Worm (Caenorhabditis elegans) whole organism, young adult: ENCODE measurements around the gene dnj-24.

Experiments
- C17E4.6 ChIP-seq: fragments of 200-800 bp; sonication (Bioruptor generic); IDR thresholded peaks from 2 replicates; pipeline ENCODE4 v1.3.6; 2022; ENCODE audit warnings: missing genetic modification reagents, missing genetic modification characterization, missing compliant biosample characterization
- F10E7.11 ChIP-seq: sonication (generic microtip); optimal IDR thresholded peaks from 2 replicates; lab custom pipeline; 2017; ENCODE audit warnings: mild to moderate bottlenecking, missing genetic modification characterization, moderate library complexity, missing compliant biosample characterization
- F22D6.2 ChIP-seq: sonication (generic microtip); optimal IDR thresholded peaks from 2 replicates; lab custom pipeline; 2016; ENCODE audit warnings: mild to moderate bottlenecking, missing genetic modification characterization, missing compliant biosample characterization
- F33H1.4 ChIP-seq: fragments of 200-800 bp; sonication (Bioruptor generic); IDR thresholded peaks from 2 replicates; pipeline ENCODE4 v1.3.6; 2022; ENCODE audit warnings: missing genetic modification reagents, missing genetic modification characterization, missing compliant biosample characterization
- F52B5.7 ChIP-seq: sonication (generic microtip); optimal IDR thresholded peaks from 2 replicates; lab custom pipeline; 2016; ENCODE audit warnings: mild to moderate bottlenecking, missing genetic modification characterization, missing compliant biosample characterization
- F57C9.4 ChIP-seq: sonication (generic microtip); optimal IDR thresholded peaks from 2 replicates; lab custom pipeline; 2017; ENCODE audit warnings: mild to moderate bottlenecking, missing genetic modification characterization, missing compliant biosample characterization
- Y53F4B.3 ChIP-seq: fragments of 200-800 bp; sonication (Bioruptor generic); IDR thresholded peaks from 2 replicates; pipeline ENCODE4 v1.3.6; 2022; ENCODE audit warnings: missing genetic modification reagents, missing genetic modification characterization, missing compliant biosample characterization
- Y79H2A.3 ChIP-seq: fragments of 200-800 bp; sonication (Bioruptor generic); conservative IDR thresholded peaks from 2 replicates; pipeline ENCODE4 v1.3.6; 2022; ENCODE audit warnings: missing genetic modification reagents, missing genetic modification characterization, missing compliant biosample characterization
- attf-6 ChIP-seq: fragments of 200-800 bp; sonication (Bioruptor generic); IDR thresholded peaks from 2 replicates; pipeline ENCODE4 v1.3.6; 2022; ENCODE audit warnings: missing genetic modification reagents, missing genetic modification characterization, missing compliant biosample characterization
- ceh-79 ChIP-seq: sonication (generic microtip); optimal IDR thresholded peaks from 2 replicates; lab custom pipeline; 2017; ENCODE audit warnings: mild to moderate bottlenecking, missing genetic modification characterization, missing compliant biosample characterization
- ekl-4 ChIP-seq: fragments of 200-800 bp; sonication (Bioruptor generic); IDR thresholded peaks from 2 replicates; pipeline ENCODE4 v1.3.6; 2022; ENCODE audit warnings: missing genetic modification reagents, missing genetic modification characterization, missing compliant biosample characterization
- gei-17 ChIP-seq: fragments of 200-800 bp; sonication (Bioruptor generic); optimal IDR thresholded peaks from 2 replicates; lab custom pipeline; 2018; ENCODE audit warnings: mild to moderate bottlenecking, missing genetic modification characterization, missing compliant biosample characterization
- hlh-12 ChIP-seq: sonication (generic microtip); optimal IDR thresholded peaks from 2 replicates; lab custom pipeline; 2016; ENCODE audit warnings: missing genetic modification characterization, missing compliant biosample characterization
- hmg-1.2 ChIP-seq: fragments of 200-800 bp; sonication (Bioruptor generic); IDR thresholded peaks from 2 replicates; pipeline ENCODE4 v1.3.6; 2022; ENCODE audit warnings: missing genetic modification reagents, missing genetic modification characterization, missing compliant biosample characterization
- hrde-1 ChIP-seq: sonication (generic microtip); optimal IDR thresholded peaks from 2 replicates; lab custom pipeline; 2016; ENCODE audit warnings: missing genetic modification characterization, mild to moderate bottlenecking, missing compliant biosample characterization, moderate library complexity, missing genotype, missing genetic modification reagents, borderline replicate concordance
- hsf-1 ChIP-seq: fragments of 200-800 bp; sonication (Bioruptor generic); IDR thresholded peaks from 2 replicates; pipeline ENCODE4 v1.3.6; 2022; ENCODE audit warnings: missing genetic modification reagents, missing genetic modification characterization, missing compliant biosample characterization
- lag-1 ChIP-seq: fragments of 200-800 bp; sonication (Bioruptor generic); IDR thresholded peaks from 2 replicates; pipeline ENCODE4 v1.3.6; 2022; ENCODE audit warnings: missing genetic modification reagents, missing genetic modification characterization, missing compliant biosample characterization
- let-607 ChIP-seq, 2 experiments: fragments of 200-800 bp in 1 of 2; sonication (Bioruptor generic) in 1 of 2; sonication (generic microtip) in 1 of 2; optimal IDR thresholded peaks; 2 replicates each; lab custom pipeline; 2016 to 2018; ENCODE audit warnings: mild to moderate bottlenecking in 2 of 2, missing compliant biosample characterization in 2 of 2, missing genetic modification characterization in 2 of 2, moderate library complexity in 2 of 2, missing genotype in 1 of 2
- lin-26 ChIP-seq: fragments of 200-800 bp; sonication (Bioruptor generic); IDR thresholded peaks from 2 replicates; pipeline ENCODE4 v1.3.6; 2022; ENCODE audit warnings: missing genetic modification reagents, missing genetic modification characterization, missing compliant biosample characterization
- lin-35 ChIP-seq, 3 experiments: fragments of 150-350 bp in 2 of 3; sonication (generic microtip) in 1 of 3; optimal IDR thresholded peaks; 2 replicates each; lab custom pipeline; 2014 to 2018; ENCODE audit warnings: missing biosample characterization in 3 of 3, missing genetic modification characterization in 3 of 3, missing genetic modification reagents in 3 of 3
- lin-40 ChIP-seq: sonication (generic microtip); optimal IDR thresholded peaks from 2 replicates; lab custom pipeline; 2016; ENCODE audit warnings: missing genetic modification characterization, mild to moderate bottlenecking, missing compliant biosample characterization, missing genotype, missing genetic modification reagents
- madf-3 ChIP-seq: fragments of 200-800 bp; sonication (Bioruptor generic); IDR thresholded peaks from 2 replicates; pipeline ENCODE4 v1.3.6; 2022; ENCODE audit warnings: missing genetic modification reagents, missing genetic modification characterization, missing compliant biosample characterization
- mes-4 ChIP-seq: sonication (generic microtip); optimal IDR thresholded peaks from 2 replicates; lab custom pipeline; 2016; ENCODE audit warnings: missing genotype, missing genetic modification characterization, missing compliant biosample characterization
- nhr-80 ChIP-seq: sonication (generic microtip); optimal IDR thresholded peaks from 2 replicates; lab custom pipeline; 2016; ENCODE audit warnings: missing genetic modification characterization, missing compliant biosample characterization
- nhr-90 ChIP-seq: sonication (generic microtip); optimal IDR thresholded peaks from 2 replicates; lab custom pipeline; 2016; ENCODE audit warnings: missing genotype, mild to moderate bottlenecking, missing genetic modification characterization, missing compliant biosample characterization
- rcor-1 ChIP-seq: fragments of 200-800 bp; sonication (Bioruptor generic); IDR thresholded peaks from 2 replicates; pipeline ENCODE4 v1.3.6; 2022; ENCODE audit warnings: missing genetic modification reagents, missing genetic modification characterization, missing compliant biosample characterization
- repo-1 ChIP-seq: sonication (generic microtip); optimal IDR thresholded peaks from 2 replicates; lab custom pipeline; 2017; ENCODE audit warnings: mild to moderate bottlenecking, missing genetic modification characterization, missing compliant biosample characterization
- tbp1 ChIP-seq: fragments of 200-800 bp; sonication (Bioruptor generic); optimal IDR thresholded peaks from 2 replicates; lab custom pipeline; 2018; ENCODE audit warnings: mild to moderate bottlenecking, missing genetic modification characterization, missing compliant biosample characterization
- ztf-26 ChIP-seq: sonication (generic microtip); optimal IDR thresholded peaks from 2 replicates; lab custom pipeline; 2017; ENCODE audit warnings: missing genetic modification characterization, missing compliant biosample characterization
- ztf-28 ChIP-seq: fragments of 200-800 bp; sonication (Bioruptor generic); IDR thresholded peaks from 2 replicates; pipeline ENCODE4 v1.3.6; 2022; ENCODE audit warnings: missing genetic modification reagents, missing genetic modification characterization, missing compliant biosample characterization
- ztf-6 ChIP-seq: fragments of 200-800 bp; sonication (Bioruptor generic); IDR thresholded peaks from 2 replicates; pipeline ENCODE4 v1.3.6; 2022; ENCODE audit warnings: missing genetic modification reagents, missing genetic modification characterization, missing compliant biosample characterization

The dnj-24 gene

DNA sequence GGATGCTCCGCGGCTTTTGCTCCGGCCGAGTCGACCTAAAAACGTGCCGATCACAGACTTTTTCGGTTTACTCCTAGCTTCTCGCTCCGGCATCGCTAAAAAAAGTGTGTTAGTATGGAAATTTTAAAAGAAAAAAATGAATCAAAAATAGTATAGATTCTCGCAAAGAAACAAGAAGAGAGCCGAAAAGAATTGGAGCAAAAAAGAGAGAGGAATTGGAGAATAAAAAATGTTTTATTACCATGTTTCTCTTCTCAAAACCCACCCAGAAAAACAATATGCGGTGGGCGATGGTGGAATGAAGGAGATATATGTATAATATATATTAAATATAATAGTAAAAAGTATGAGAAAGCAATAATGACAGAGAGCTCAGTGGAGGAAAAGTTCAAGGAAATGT, 16.7 kb upstream of the dnj-24 start, which contains the start of gene W03A5.6:
TSS of gene W03A5.6 (minus strand) at position 101 of the 400 bp plus-strand sequence.
- TF ChIP-seq Y53F4B.3 (GFP tag; lab: Robert Waterston, UW) (no peak), C17E4.6 (GFP tag; lab: Robert Waterston, UW) (no peak), hlh-12 (no peak), tbp1 (no peak), hrde-1 (no peak), repo-1 (tag; lab: Kevin White, UChicago) (no peak), ztf-6 (GFP tag; lab: Robert Waterston, UW) (no peak), F33H1.4 (no peak), gei-17 (GFP tag; lab: Kevin White, UChicago) (no peak), nhr-90 (no peak), lin-26 (GFP tag; lab: Robert Waterston, UW) (no peak), mes-4 (tag; lab: Kevin White, UChicago) (no peak), madf-3 (GFP tag; lab: Robert Waterston, UW) (no peak)
- TF ChIP-seq, all 124 proteins: peak for 0

ce11 chrIII:5438064-5438463, 14.2 kb upstream of the dnj-24 start:
- TF ChIP-seq F33H1.4 (no peak), nhr-80 (peak; percentile 67), ztf-28 (GFP tag; lab: Robert Waterston, UW) (0 out of 2 replicates have a peak, but pooled peaks have one; percentile 4)

ce11 chrIII:5436306-5436705, 12.4 kb upstream of the dnj-24 start:
- no peak for TF ChIP-seq lin-35 (GFP tag; optimal IDR thresholded peaks at IDR 0.05; lab: Kevin White, UChicago)

ce11 chrIII:5427096-5427495, 3.2 kb upstream of the dnj-24 start:
- TF ChIP-seq let-607 (tag; optimal IDR thresholded peaks at IDR 0.05; lab: Kevin White, UChicago) (peak; percentile 48 to 77), rcor-1 (GFP tag; lab: Robert Waterston, UW) (no peak), nhr-80 (peak; percentile 47)

DNA sequence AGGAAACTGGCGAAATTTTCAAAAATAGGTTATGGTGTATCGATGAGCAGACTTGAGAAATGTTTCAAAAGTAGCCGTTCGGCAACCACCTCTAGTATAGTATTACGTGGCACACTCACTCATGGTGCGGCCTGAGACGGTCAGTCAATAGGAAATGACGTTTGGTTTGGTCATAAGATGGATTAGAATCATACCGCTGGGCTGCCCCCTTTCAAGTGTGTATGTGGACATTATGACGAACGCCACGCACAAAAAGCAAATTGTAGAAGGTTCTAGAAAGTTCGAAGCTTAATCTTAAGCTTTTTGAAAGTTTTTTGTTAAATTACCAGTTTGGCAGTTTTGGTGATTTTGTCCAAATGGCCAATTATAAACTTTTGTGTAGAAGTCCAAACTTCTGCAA, 480 bp upstream of the dnj-24 start:
- TF ChIP-seq hsf-1 (peak; percentile 50; the same call in 1 of the 2 replicates), nhr-90 (no peak)

- TF ChIP-seq hrde-1 (no peak), ztf-28 (GFP tag; lab: Robert Waterston, UW) (no peak), hlh-12 (no peak), attf-6 (no peak), F10E7.11 (tag; lab: Kevin White, UChicago) (no peak), ekl-4 (GFP tag; lab: Robert Waterston, UW) (no peak), F22D6.2 (no peak), lag-1 (no peak), lin-40 (no peak), ceh-79 (tag; lab: Kevin White, UChicago) (no peak)
These were observed 1.3 kb downstream of the dnj-24 start for ce11 chrIII:5422561-5423103.

- TF ChIP-seq F10E7.11 (tag; lab: Kevin White, UChicago) (no peak), let-607 (tag; optimal IDR thresholded peaks at IDR 0.05; lab: Kevin White, UChicago) (peak; percentile 41 to 63), F52B5.7 (tag; lab: Kevin White, UChicago) (no peak), ztf-26 (tag; lab: Kevin White, UChicago) (peak; percentile 4), F57C9.4 (tag; lab: Kevin White, UChicago) (no peak), nhr-80 (peak; percentile 72), lin-40 (peak; percentile 4), Y79H2A.3 (GFP tag; lab: Robert Waterston, UW) (no peak), hmg-1.2 (GFP tag; lab: Robert Waterston, UW) (peak; percentile 65; the same call in 1 of the 2 replicates)
- TF ChIP-seq, all 124 proteins: peak for 5
These were observed 2.5 kb downstream of the dnj-24 start for ce11 chrIII:5421406-5421805.
